Fruit fly (Drosophila melanogaster): ENCODE measurements around the gene PolE1.
A peak's percentile ranks its signal among the peaks of the same experiment; 100 is the strongest.

Gene PolE1

dm6 chr3R:23332535-23333333 lies 15.2 kb upstream of the PolE1 start (continued):
- TF ChIP-seq CG6683 (GFP tag; optimal IDR thresholded peaks at IDR 0.05) = peak; percentile 7
- peak; percentile 11 for TF ChIP-seq Sry-δ (GFP tag; optimal IDR thresholded peaks at IDR 0.05)
- peak; percentile 39 for TF ChIP-seq CrebB (tag; optimal IDR thresholded peaks at IDR 0.05)
- TF ChIP-seq Asciz (GFP tag; optimal IDR thresholded peaks at IDR 0.05) = peak; percentile 79
- TF ChIP-seq CG18011 (GFP tag; optimal IDR thresholded peaks at IDR 0.05) = no peak
- no peak for TF ChIP-seq danr (GFP tag; IDR thresholded peaks at IDR 0.05)
- TF ChIP-seq Nf-YB (GFP tag; optimal IDR thresholded peaks at IDR 0.05) = peak; percentile 38
- peak; percentile 56 for TF ChIP-seq CG6689 (GFP tag; IDR thresholded peaks at IDR 0.05)
- peak; percentile 55 for TF ChIP-seq Hmr (GFP tag; optimal IDR thresholded peaks at IDR 0.05)
- peak; percentile 50 for TF ChIP-seq CG12659 (GFP tag; optimal IDR thresholded peaks at IDR 0.05)
- TF ChIP-seq Xbp1 (GFP tag; optimal IDR thresholded peaks at IDR 0.05) = peak; percentile 50
- TF ChIP-seq tin (GFP tag; optimal IDR thresholded peaks at IDR 0.05) = peak; percentile 29
- peak; percentile 19 for TF ChIP-seq pum (GFP tag; optimal IDR thresholded peaks at IDR 0.05)
- no peak for TF ChIP-seq CG3726 (GFP tag; IDR thresholded peaks at IDR 0.05)
- TF ChIP-seq dysf (GFP tag; IDR thresholded peaks at IDR 0.05) = peak; percentile 56; the same call in 2 of the 3 replicates
- peak in 1 of 2 experiments; percentile 68 for TF ChIP-seq Hr51 (GFP tag; optimal IDR thresholded peaks at IDR 0.05)
- peak; percentile 62 for TF ChIP-seq CG7556 (GFP tag; optimal IDR thresholded peaks at IDR 0.05)
- no peak for TF ChIP-seq run (tag; optimal IDR thresholded peaks at IDR 0.05)
- peak; percentile 34 for TF ChIP-seq jing (GFP tag; optimal IDR thresholded peaks at IDR 0.05)
- TF ChIP-seq ewg (GFP tag; optimal IDR thresholded peaks at IDR 0.05) = peak; percentile 28
- TF ChIP-seq CG13123 (GFP tag; optimal IDR thresholded peaks at IDR 0.05) = no peak
- peak; percentile 9 for TF ChIP-seq fu2 (GFP tag; optimal IDR thresholded peaks at IDR 0.05)
- TF ChIP-seq CG10979 (tag; optimal IDR thresholded peaks at IDR 0.05) = peak; percentile 78
- TF ChIP-seq CG17829 (tag; optimal IDR thresholded peaks at IDR 0.05) = peak; percentile 67
- no peak for TF ChIP-seq jumu (GFP tag; optimal IDR thresholded peaks at IDR 0.05)
- TF ChIP-seq dmrt99B (tag; optimal IDR thresholded peaks at IDR 0.05) = peak; percentile 73
- peak; percentile 46 for TF ChIP-seq slbo (GFP tag; IDR thresholded peaks at IDR 0.05)
- TF ChIP-seq CoRest (tag; optimal IDR thresholded peaks at IDR 0.05) = peak; percentile 76
- no peak for TF ChIP-seq gfzf (GFP tag; optimal IDR thresholded peaks at IDR 0.05)
- TF ChIP-seq NFAT (GFP tag; IDR thresholded peaks at IDR 0.05) = no peak
- TF ChIP-seq CTCF (GFP tag; optimal IDR thresholded peaks at IDR 0.05) = no peak
- TF ChIP-seq CG15601 (tag; optimal IDR thresholded peaks at IDR 0.05) = peak; percentile 62
- TF ChIP-seq Pdp1 (GFP tag; optimal IDR thresholded peaks at IDR 0.05) = peak; percentile 49 to 56
- no peak for TF ChIP-seq kah (GFP tag; optimal IDR thresholded peaks at IDR 0.05)
- TF ChIP-seq CG9609 (GFP tag; optimal IDR thresholded peaks at IDR 0.05) = no peak
- TF ChIP-seq zf30C (GFP tag; optimal IDR thresholded peaks at IDR 0.05) = peak; percentile 59
- TF ChIP-seq gro (GFP tag; optimal IDR thresholded peaks at IDR 0.05) = peak; percentile 1
- TF ChIP-seq maf-S (GFP tag; optimal IDR thresholded peaks at IDR 0.05) = no peak
- TF ChIP-seq Mrtf (GFP tag; IDR thresholded peaks at IDR 0.05) = no peak
- 0 out of 3 replicates have a peak, but pooled peaks have one; percentile 6 for TF ChIP-seq so (GFP tag; IDR thresholded peaks at IDR 0.05)
- no peak for TF ChIP-seq kni (GFP tag; optimal IDR thresholded peaks at IDR 0.05)
- peak; percentile 28 for TF ChIP-seq Spps (tag; optimal IDR thresholded peaks at IDR 0.05)
- peak; percentile 79 for TF ChIP-seq CG17361 (GFP tag; IDR thresholded peaks at IDR 0.05)
- no peak for TF ChIP-seq Optix (GFP tag; IDR thresholded peaks at IDR 0.05)
- no peak for TF ChIP-seq Dbx (GFP tag; IDR thresholded peaks at IDR 0.05)
- no peak for TF ChIP-seq CG2129 (GFP tag; IDR thresholded peaks at IDR 0.05; ENCODE audit: partially characterized antibody)
- no peak for TF ChIP-seq oc (tag; optimal IDR thresholded peaks at IDR 0.05)
- TF ChIP-seq MTF-1 (GFP tag; optimal IDR thresholded peaks at IDR 0.05; ENCODE audit: borderline replicate concordance) = peak; percentile 57
- no peak for TF ChIP-seq CG4282 (GFP tag; optimal IDR thresholded peaks at IDR 0.05)
